Worm (Caenorhabditis elegans) whole organism, young adult: ENCODE data around the gene slc-30A9.

Experiments
- ama-1 ChIP-seq, 3 experiments: fragments of 150-350 bp in 1 of 3; sonication (generic microtip) in 2 of 3; optimal IDR thresholded peaks; 2 replicates each; lab custom pipeline; 2014 to 2018; ENCODE audit warnings: missing biosample characterization in 2 of 3, missing genetic modification characterization in 2 of 3, missing genetic modification reagents in 2 of 3
- bed-2 ChIP-seq: fragments of 200-800 bp; sonication (Bioruptor generic); IDR thresholded peaks from 2 replicates; pipeline ENCODE4 v1.3.6; 2022; ENCODE audit warnings: missing genetic modification reagents, missing genetic modification characterization, missing compliant biosample characterization
- ccch-3 ChIP-seq: fragments of 200-800 bp; sonication (Bioruptor generic); optimal IDR thresholded peaks from 2 replicates; lab custom pipeline; 2018; ENCODE audit warnings: mild to moderate bottlenecking, missing genetic modification characterization, missing compliant biosample characterization
- lin-26 ChIP-seq: fragments of 200-800 bp; sonication (Bioruptor generic); IDR thresholded peaks from 2 replicates; pipeline ENCODE4 v1.3.6; 2022; ENCODE audit warnings: missing genetic modification reagents, missing genetic modification characterization, missing compliant biosample characterization
- lir-1 ChIP-seq: fragments of 200-800 bp; sonication (Bioruptor generic); conservative IDR thresholded peaks from 2 replicates; pipeline ENCODE4 v1.3.6; 2022; ENCODE audit warnings: missing genetic modification reagents, missing genetic modification characterization, missing compliant biosample characterization
- nhr-179 ChIP-seq: sonication (generic microtip); optimal IDR thresholded peaks from 2 replicates; lab custom pipeline; 2016; ENCODE audit warnings: mild to moderate bottlenecking, missing genetic modification characterization, missing compliant biosample characterization
- sdz-38 ChIP-seq: sonication (generic microtip); optimal IDR thresholded peaks from 2 replicates; lab custom pipeline; 2016; ENCODE audit warnings: missing genotype, missing genetic modification characterization, missing compliant biosample characterization
- unc-130 ChIP-seq: sonication (generic microtip); optimal IDR thresholded peaks from 2 replicates; lab custom pipeline; 2016; ENCODE audit warnings: missing genetic modification reagents, missing genetic modification characterization, missing compliant biosample characterization
- zfh-2 ChIP-seq: fragments of 200-800 bp; sonication (Bioruptor generic); conservative IDR thresholded peaks from 2 replicates; pipeline ENCODE4 v1.3.6; 2022; ENCODE audit warnings: missing genetic modification reagents, missing genetic modification characterization, missing compliant biosample characterization

- no peak for TF ChIP-seq bed-2
- TF ChIP-seq unc-130 (GFP tag; lab: Kevin White, UChicago), result no peak
- TF ChIP-seq lir-1, result no peak
- TF ChIP-seq sdz-38 (tag; lab: Kevin White, UChicago), result no peak
- no peak for TF ChIP-seq ama-1 (optimal IDR thresholded peaks at IDR 0.05; lab: Kevin White, UChicago)
- no peak for TF ChIP-seq ama-1 (GFP tag; optimal IDR thresholded peaks at IDR 0.05; lab: Kevin White, UChicago)
- no peak for TF ChIP-seq lin-26
- no peak for TF ChIP-seq nhr-179 (tag; lab: Kevin White, UChicago)
- TF ChIP-seq ccch-3 (GFP tag; lab: Kevin White, UChicago), result no peak
- TF ChIP-seq zfh-2, result no peak
Measured at ce11 chrIII:2686663-2687062, 12.0 kb downstream of the slc-30A9 start.
